Fruit fly (Drosophila melanogaster): ENCODE data around the gene CG42675.

Gene CG42675

DNA sequence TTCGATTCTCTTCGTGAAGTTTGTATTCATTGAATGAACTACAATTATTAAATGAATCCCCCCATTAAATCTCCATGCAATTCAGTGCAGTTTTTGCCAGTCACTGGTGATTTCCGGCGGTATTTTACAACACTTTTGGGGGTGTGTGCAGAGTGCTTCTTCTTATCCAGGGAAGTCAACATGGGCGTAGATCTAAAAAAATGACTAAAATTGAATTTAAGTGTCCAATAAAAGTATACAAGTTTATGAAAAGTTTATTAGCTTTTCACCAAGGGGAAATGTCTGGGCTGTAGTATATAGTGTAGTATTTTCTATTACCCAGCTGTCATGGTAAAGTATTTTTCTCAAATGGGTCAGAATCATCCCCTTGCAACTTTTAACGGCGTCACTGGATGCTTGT lies 21.9 kb upstream of the CG42675 start, which contains the start of gene Hpf1 (continued):
- peak; percentile 99 for TF ChIP-seq slbo (GFP tag; IDR thresholded peaks at IDR 0.05)
- TF ChIP-seq Fer2 (tag; optimal IDR thresholded peaks at IDR 0.05), result peak; percentile 98
- peak; percentile 99 for TF ChIP-seq CG2120 (GFP tag; optimal IDR thresholded peaks at IDR 0.05)
- peak; percentile 93 for TF ChIP-seq Nf-YA (GFP tag; IDR thresholded peaks at IDR 0.05)
- TF ChIP-seq CG2202 (tag; optimal IDR thresholded peaks at IDR 0.05), result peak; percentile 96
- peak; percentile 58 to 81 for TF ChIP-seq insv (GFP tag; optimal IDR thresholded peaks at IDR 0.05)
- no peak for TF ChIP-seq nerfin-2 (GFP tag; IDR thresholded peaks at IDR 0.05; ENCODE audit: partially characterized antibody)
- TF ChIP-seq crp (GFP tag; optimal IDR thresholded peaks at IDR 0.05), result peak in 1 of 2 experiments; percentile 69
- TF ChIP-seq dysf (GFP tag; IDR thresholded peaks at IDR 0.05), result peak; percentile 99
- TF ChIP-seq chif (GFP tag; optimal IDR thresholded peaks at IDR 0.05), result peak; percentile 98
- peak; percentile 98 for TF ChIP-seq jumu (GFP tag; optimal IDR thresholded peaks at IDR 0.05)
- TF ChIP-seq pzg (GFP tag; optimal IDR thresholded peaks at IDR 0.05), result peak; percentile 64
- TF ChIP-seq Dip3 (GFP tag; optimal IDR thresholded peaks at IDR 0.05), result peak; percentile 99
- peak; percentile 98 for TF ChIP-seq CG13894 (tag; optimal IDR thresholded peaks at IDR 0.05)
- peak; percentile 97 for TF ChIP-seq CG9876 (GFP tag; optimal IDR thresholded peaks at IDR 0.05)
- TF ChIP-seq Lim3 (GFP tag; IDR thresholded peaks at IDR 0.05), result peak; percentile 85
- TF ChIP-seq CG8359 (GFP tag; optimal IDR thresholded peaks at IDR 0.05; ENCODE audit: borderline replicate concordance), result peak; percentile 90
- TF ChIP-seq grn (GFP tag; optimal IDR thresholded peaks at IDR 0.05), result no peak
- peak; percentile 92 for TF ChIP-seq bowl (GFP tag; IDR thresholded peaks at IDR 0.05)
- TF ChIP-seq CG7271 (tag; optimal IDR thresholded peaks at IDR 0.05), result peak; percentile 90
- peak; percentile 97 for TF ChIP-seq CG9215 (GFP tag; IDR thresholded peaks at IDR 0.05)
- TF ChIP-seq CG9609 (GFP tag; optimal IDR thresholded peaks at IDR 0.05), result peak; percentile 99
- TF ChIP-seq amos (GFP tag; IDR thresholded peaks at IDR 0.05; ENCODE audit: partially characterized antibody), result no peak
- peak; percentile 99 for TF ChIP-seq CG7786 (GFP tag; optimal IDR thresholded peaks at IDR 0.05)
- TF ChIP-seq Hey (tag; optimal IDR thresholded peaks at IDR 0.05), result peak; percentile 86
- peak; percentile 59; the same call in 1 of the 3 replicates for TF ChIP-seq CG6791 (GFP tag; IDR thresholded peaks at IDR 0.05; ENCODE audit: partially characterized antibody)
- TF ChIP-seq Chrac-16 (GFP tag; optimal IDR thresholded peaks at IDR 0.05), result peak; percentile 99
- peak; percentile 98 for TF ChIP-seq corto (GFP tag; optimal IDR thresholded peaks at IDR 0.05)
- TF ChIP-seq Spps (tag; optimal IDR thresholded peaks at IDR 0.05), result peak; percentile 94
- TF ChIP-seq zen2 (GFP tag; IDR thresholded peaks at IDR 0.05; ENCODE audit: partially characterized antibody), result no peak
- peak; percentile 94 for TF ChIP-seq Awh (GFP tag; IDR thresholded peaks at IDR 0.05)
- peak; percentile 96 for TF ChIP-seq klu (GFP tag; IDR thresholded peaks at IDR 0.05)
- no peak for TF ChIP-seq ato (GFP tag; IDR thresholded peaks at IDR 0.05; ENCODE audit: partially characterized antibody)
- peak; percentile 98 for TF ChIP-seq grau (tag; optimal IDR thresholded peaks at IDR 0.05)
- peak; percentile 99 for TF ChIP-seq lbe (GFP tag; optimal IDR thresholded peaks at IDR 0.05)
- no peak for TF ChIP-seq Doc3 (GFP tag; IDR thresholded peaks at IDR 0.05; ENCODE audit: partially characterized antibody)
- peak; percentile 93 for TF ChIP-seq CG6683 (GFP tag; optimal IDR thresholded peaks at IDR 0.05)
- peak; percentile 99 for TF ChIP-seq dpn (GFP tag; optimal IDR thresholded peaks at IDR 0.05)
- peak; percentile 94 for TF ChIP-seq twi (tag; optimal IDR thresholded peaks at IDR 0.05)
- TF ChIP-seq Elba2 (GFP tag; optimal IDR thresholded peaks at IDR 0.05), result peak; percentile 78
- peak; percentile 98 for TF ChIP-seq CG34422 (GFP tag; IDR thresholded peaks at IDR 0.05)
- no peak for TF ChIP-seq pan (optimal IDR thresholded peaks at IDR 0.05)
- peak in 1 of 2 experiments; percentile 98 for TF ChIP-seq pan (GFP tag; optimal IDR thresholded peaks at IDR 0.05 in 1 of 2, IDR thresholded peaks at IDR 0.05 in 1 of 2)
- peak; percentile 98 for TF ChIP-seq Atf-2 (GFP tag; optimal IDR thresholded peaks at IDR 0.05)
- TF ChIP-seq tap (tag; optimal IDR thresholded peaks at IDR 0.05), result peak; percentile 97
- TF ChIP-seq Blimp-1 (GFP tag; optimal IDR thresholded peaks at IDR 0.05), result peak; percentile 95
- TF ChIP-seq z (GFP tag; IDR thresholded peaks at IDR 0.05), result peak; percentile 53; the same call in 1 of the 3 replicates
- peak; percentile 98 for TF ChIP-seq CG10209 (GFP tag; optimal IDR thresholded peaks at IDR 0.05)
- TF ChIP-seq CG10979 (tag; optimal IDR thresholded peaks at IDR 0.05), result peak; percentile 98
- TF ChIP-seq CG4707 (GFP tag; optimal IDR thresholded peaks at IDR 0.05), result peak; percentile 85
